Worm (Caenorhabditis elegans) whole organism, young adult: ENCODE results near the gene ptp-8.

Experiments
- B0336.3 ChIP-seq: fragments of 200-800 bp; sonication (Bioruptor generic); IDR thresholded peaks from 2 replicates; pipeline ENCODE4 v1.3.6; 2022; ENCODE audit warnings: missing genetic modification characterization, missing compliant biosample characterization
- F22D6.2 ChIP-seq: sonication (generic microtip); optimal IDR thresholded peaks from 2 replicates; lab custom pipeline; 2016; ENCODE audit warnings: mild to moderate bottlenecking, missing genetic modification characterization, missing compliant biosample characterization
- F33H1.4 ChIP-seq: fragments of 200-800 bp; sonication (Bioruptor generic); IDR thresholded peaks from 2 replicates; pipeline ENCODE4 v1.3.6; 2022; ENCODE audit warnings: missing genetic modification reagents, missing genetic modification characterization, missing compliant biosample characterization
- F39B2.1 ChIP-seq: fragments of 200-800 bp; sonication (Bioruptor generic); IDR thresholded peaks from 2 replicates; pipeline ENCODE4 v1.3.6; 2022; ENCODE audit warnings: missing genetic modification reagents, missing genetic modification characterization, missing compliant biosample characterization
- F49E8.2 ChIP-seq: sonication (generic microtip); optimal IDR thresholded peaks from 3 replicates; lab custom pipeline; 2017; ENCODE audit warnings: missing genetic modification characterization, mild to moderate bottlenecking, missing compliant biosample characterization, antibody characterized with exemption, moderate library complexity; ENCODE audit not compliant: insufficient read depth
- Y53F4B.3 ChIP-seq: fragments of 200-800 bp; sonication (Bioruptor generic); IDR thresholded peaks from 2 replicates; pipeline ENCODE4 v1.3.6; 2022; ENCODE audit warnings: missing genetic modification reagents, missing genetic modification characterization, missing compliant biosample characterization
- ama-1 ChIP-seq, 3 experiments: fragments of 150-350 bp in 1 of 3; sonication (generic microtip) in 2 of 3; optimal IDR thresholded peaks; 2 replicates each; lab custom pipeline; 2014 to 2018; ENCODE audit warnings: missing biosample characterization in 2 of 3, missing genetic modification characterization in 2 of 3, missing genetic modification reagents in 2 of 3
- attf-5 ChIP-seq: fragments of 200-800 bp; sonication (Bioruptor generic); optimal IDR thresholded peaks from 2 replicates; lab custom pipeline; 2018; ENCODE audit warnings: mild to moderate bottlenecking, missing genetic modification characterization, missing compliant biosample characterization
- cebp-1 ChIP-seq, 2 experiments: fragments of 200-800 bp in 1 of 2; sonication (Bioruptor generic) in 1 of 2; sonication (generic microtip) in 1 of 2; IDR thresholded peaks in 1 of 2; optimal IDR thresholded peaks in 1 of 2; 2 replicates each; pipeline versions ENCODE4 v1.3.6 to Lab custom; 2017 to 2022; ENCODE audit warnings: missing compliant biosample characterization in 2 of 2, missing genetic modification characterization in 2 of 2, mild to moderate bottlenecking in 1 of 2, missing genetic modification reagents in 1 of 2, moderate library complexity in 1 of 2
- cebp-2 ChIP-seq: fragments of 200-800 bp; sonication (Bioruptor generic); IDR thresholded peaks from 2 replicates; pipeline ENCODE4 v1.3.6; 2022; ENCODE audit warnings: missing genetic modification characterization, missing compliant biosample characterization
- ceh-91 ChIP-seq: fragments of 200-800 bp; sonication (Bioruptor generic); IDR thresholded peaks from 2 replicates; pipeline ENCODE4 v1.3.6; 2022; ENCODE audit warnings: missing genetic modification reagents, missing genetic modification characterization, missing compliant biosample characterization
- chd-7 ChIP-seq: sonication (generic microtip); optimal IDR thresholded peaks from 2 replicates; lab custom pipeline; 2016; ENCODE audit warnings: mild to moderate bottlenecking, missing genetic modification characterization, moderate library complexity, missing compliant biosample characterization
- dpff-1 ChIP-seq: sonication (generic microtip); optimal IDR thresholded peaks from 2 replicates; lab custom pipeline; 2017; ENCODE audit warnings: mild to moderate bottlenecking, missing genetic modification characterization, missing compliant biosample characterization
- egl-18 ChIP-seq: fragments of 200-800 bp; sonication (Bioruptor generic); IDR thresholded peaks from 2 replicates; pipeline ENCODE4 v1.3.6; 2022; ENCODE audit warnings: missing genetic modification reagents, missing genetic modification characterization, missing compliant biosample characterization
- ets-4 ChIP-seq: fragments of 200-800 bp; sonication (Bioruptor generic); optimal IDR thresholded peaks from 2 replicates; lab custom pipeline; 2018; ENCODE audit warnings: mild to moderate bottlenecking, missing genetic modification characterization, missing compliant biosample characterization
- fkh-3 ChIP-seq: sonication (generic microtip); optimal IDR thresholded peaks from 2 replicates; lab custom pipeline; 2016; ENCODE audit warnings: mild to moderate bottlenecking, missing genetic modification characterization, missing compliant biosample characterization
- hlh-26 ChIP-seq: fragments of 200-800 bp; sonication (Bioruptor generic); conservative IDR thresholded peaks from 2 replicates; pipeline ENCODE4 v1.3.6; 2022; ENCODE audit warnings: missing genetic modification reagents, missing genetic modification characterization, missing compliant biosample characterization
- hmg-1.2 ChIP-seq: fragments of 200-800 bp; sonication (Bioruptor generic); IDR thresholded peaks from 2 replicates; pipeline ENCODE4 v1.3.6; 2022; ENCODE audit warnings: missing genetic modification reagents, missing genetic modification characterization, missing compliant biosample characterization
- hmg-20 ChIP-seq: fragments of 200-800 bp; sonication (Bioruptor generic); IDR thresholded peaks from 2 replicates; pipeline ENCODE4 v1.3.6; 2022; ENCODE audit warnings: missing genetic modification reagents, missing genetic modification characterization, missing compliant biosample characterization
- let-607 ChIP-seq, 2 experiments: fragments of 200-800 bp in 1 of 2; sonication (Bioruptor generic) in 1 of 2; sonication (generic microtip) in 1 of 2; optimal IDR thresholded peaks; 2 replicates each; lab custom pipeline; 2016 to 2018; ENCODE audit warnings: mild to moderate bottlenecking in 2 of 2, missing compliant biosample characterization in 2 of 2, missing genetic modification characterization in 2 of 2, moderate library complexity in 2 of 2, missing genotype in 1 of 2
- lin-35 ChIP-seq, 3 experiments: fragments of 150-350 bp in 2 of 3; sonication (generic microtip) in 1 of 3; optimal IDR thresholded peaks; 2 replicates each; lab custom pipeline; 2014 to 2018; ENCODE audit warnings: missing biosample characterization in 3 of 3, missing genetic modification characterization in 3 of 3, missing genetic modification reagents in 3 of 3
- lir-1 ChIP-seq: fragments of 200-800 bp; sonication (Bioruptor generic); conservative IDR thresholded peaks from 2 replicates; pipeline ENCODE4 v1.3.6; 2022; ENCODE audit warnings: missing genetic modification reagents, missing genetic modification characterization, missing compliant biosample characterization
- madf-10 ChIP-seq: sonication (generic microtip); optimal IDR thresholded peaks from 2 replicates; lab custom pipeline; 2016; ENCODE audit warnings: mild to moderate bottlenecking, missing genetic modification characterization, missing compliant biosample characterization
- madf-3 ChIP-seq: fragments of 200-800 bp; sonication (Bioruptor generic); IDR thresholded peaks from 2 replicates; pipeline ENCODE4 v1.3.6; 2022; ENCODE audit warnings: missing genetic modification reagents, missing genetic modification characterization, missing compliant biosample characterization
- madf-6 ChIP-seq: fragments of 200-800 bp; sonication (Bioruptor generic); IDR thresholded peaks from 2 replicates; pipeline ENCODE4 v1.3.6; 2022; ENCODE audit warnings: missing genetic modification reagents, missing genetic modification characterization, missing compliant biosample characterization
- madf-8 ChIP-seq: fragments of 200-800 bp; sonication (Bioruptor generic); conservative IDR thresholded peaks from 2 replicates; pipeline ENCODE4 v1.3.6; 2022; ENCODE audit warnings: missing genetic modification reagents, missing genetic modification characterization, missing compliant biosample characterization
- nfya-1 ChIP-seq: sonication (generic microtip); optimal IDR thresholded peaks from 2 replicates; lab custom pipeline; 2017; ENCODE audit warnings: antibody characterized with exemption, missing compliant biosample characterization, missing genetic modification characterization, borderline replicate concordance; ENCODE audit not compliant: insufficient read depth
- nfyb-1 ChIP-seq: fragments of 200-800 bp; sonication (Bioruptor generic); IDR thresholded peaks from 2 replicates; pipeline ENCODE4 v1.3.6; 2022; ENCODE audit warnings: missing genetic modification reagents, missing genetic modification characterization, missing compliant biosample characterization
- nhr-120 ChIP-seq: fragments of 200-800 bp; sonication (Bioruptor generic); IDR thresholded peaks from 2 replicates; pipeline ENCODE4 v1.3.6; 2022; ENCODE audit warnings: missing genetic modification characterization, missing compliant biosample characterization
- nhr-27 ChIP-seq: fragments of 200-800 bp; sonication (Bioruptor generic); optimal IDR thresholded peaks from 2 replicates; lab custom pipeline; 2018; ENCODE audit warnings: mild to moderate bottlenecking, missing genetic modification characterization, moderate library complexity, missing compliant biosample characterization
- nhr-80 ChIP-seq: sonication (generic microtip); optimal IDR thresholded peaks from 2 replicates; lab custom pipeline; 2016; ENCODE audit warnings: missing genetic modification characterization, missing compliant biosample characterization
- pha-4 ChIP-seq: fragments of 150-350 bp; sonication (generic microtip); optimal IDR thresholded peaks from 2 replicates; lab custom pipeline; 2014; ENCODE audit warnings: missing biosample characterization, missing genetic modification reagents, missing genetic modification characterization
- rcor-1 ChIP-seq: fragments of 200-800 bp; sonication (Bioruptor generic); IDR thresholded peaks from 2 replicates; pipeline ENCODE4 v1.3.6; 2022; ENCODE audit warnings: missing genetic modification reagents, missing genetic modification characterization, missing compliant biosample characterization
- repo-1 ChIP-seq: sonication (generic microtip); optimal IDR thresholded peaks from 2 replicates; lab custom pipeline; 2017; ENCODE audit warnings: mild to moderate bottlenecking, missing genetic modification characterization, missing compliant biosample characterization
- rpc-1 ChIP-seq, 2 experiments: fragments of 150-350 bp in 1 of 2; sonication (generic microtip) in 1 of 2; optimal IDR thresholded peaks; 2 replicates each; lab custom pipeline; 2014 to 2018; ENCODE audit warnings: missing biosample characterization in 1 of 2, missing genetic modification characterization in 1 of 2, missing genetic modification reagents in 1 of 2, missing genotype in 1 of 2
- snpc-1.1 ChIP-seq: sonication (generic microtip); optimal IDR thresholded peaks from 2 replicates; lab custom pipeline; 2017; ENCODE audit warnings: missing genetic modification characterization, mild to moderate bottlenecking, missing compliant biosample characterization, antibody characterized with exemption, moderate library complexity, missing genotype, missing genetic modification reagents; ENCODE audit not compliant: insufficient read depth
- snpc-4 ChIP-seq, 5 experiments: fragments of 150-350 bp in 1 of 5; sonication (generic microtip) in 4 of 5; optimal IDR thresholded peaks; 2 replicates each; lab custom pipeline; 2014 to 2018; ENCODE audit warnings: missing genetic modification characterization in 5 of 5, missing biosample characterization in 3 of 5, antibody characterized with exemption in 2 of 5, mild to moderate bottlenecking in 2 of 5, missing compliant biosample characterization in 2 of 5, missing genotype in 2 of 5, moderate library complexity in 2 of 5, missing genetic modification reagents in 1 of 5
- somi-1 ChIP-seq: fragments of 200-800 bp; sonication (Bioruptor generic); optimal IDR thresholded peaks from 2 replicates; lab custom pipeline; 2018; ENCODE audit warnings: mild to moderate bottlenecking, missing genetic modification characterization, missing compliant biosample characterization
- tlf-1 ChIP-seq: fragments of 200-800 bp; sonication (Bioruptor generic); optimal IDR thresholded peaks from 2 replicates; lab custom pipeline; 2018; ENCODE audit warnings: mild to moderate bottlenecking, missing genetic modification characterization, missing compliant biosample characterization
- ztf-18 ChIP-seq: sonication (generic microtip); optimal IDR thresholded peaks from 2 replicates; lab custom pipeline; 2016; ENCODE audit warnings: missing genotype, mild to moderate bottlenecking, missing genetic modification characterization, missing compliant biosample characterization
- ztf-22 ChIP-seq: fragments of 200-800 bp; sonication (Bioruptor generic); optimal IDR thresholded peaks from 2 replicates; lab custom pipeline; 2018; ENCODE audit warnings: mild to moderate bottlenecking, missing genetic modification characterization, moderate library complexity, missing compliant biosample characterization
- ztf-28 ChIP-seq: fragments of 200-800 bp; sonication (Bioruptor generic); IDR thresholded peaks from 2 replicates; pipeline ENCODE4 v1.3.6; 2022; ENCODE audit warnings: missing genetic modification reagents, missing genetic modification characterization, missing compliant biosample characterization
- ztf-3 ChIP-seq: fragments of 200-800 bp; sonication (Bioruptor generic); optimal IDR thresholded peaks from 2 replicates; lab custom pipeline; 2018; ENCODE audit warnings: mild to moderate bottlenecking, missing genetic modification characterization, missing compliant biosample characterization
- ztf-6 ChIP-seq: fragments of 200-800 bp; sonication (Bioruptor generic); IDR thresholded peaks from 2 replicates; pipeline ENCODE4 v1.3.6; 2022; ENCODE audit warnings: missing genetic modification reagents, missing genetic modification characterization, missing compliant biosample characterization

The ptp-8 gene

ce11 chrIV:7344020-7344419 lies 37.8 kb upstream of the ptp-8 start (continued):
- no peak for TF ChIP-seq ztf-22
- TF ChIP-seq lin-35 (GFP tag; optimal IDR thresholded peaks at IDR 0.05; lab: Kevin White, UChicago) = no peak
- TF ChIP-seq nfyb-1 = peak; percentile 57; the same call in 1 of the 2 replicates
- TF ChIP-seq ztf-3 (GFP tag; lab: Kevin White, UChicago) = no peak
- no peak for TF ChIP-seq pha-4 (tag; lab: Kevin White, UChicago)
- peak; percentile 77; the same call in 1 of the 2 replicates for TF ChIP-seq ztf-28 (GFP tag; lab: Robert Waterston, UW)
- TF ChIP-seq madf-10 = no peak
- TF ChIP-seq hmg-20 (GFP tag; lab: Robert Waterston, UW) = no peak
- TF ChIP-seq F22D6.2 (tag; lab: Kevin White, UChicago) = no peak
- no peak for TF ChIP-seq nhr-27 (tag; lab: Kevin White, UChicago)
- peak; percentile 75 for TF ChIP-seq hmg-1.2 (GFP tag; lab: Robert Waterston, UW)
- peak; percentile 14 for TF ChIP-seq attf-5 (GFP tag; lab: Kevin White, UChicago)
- no peak for TF ChIP-seq hlh-26
- TF ChIP-seq ztf-18 (tag; lab: Kevin White, UChicago) = peak; percentile 32
- TF ChIP-seq B0336.3 (GFP tag; lab: Robert Waterston, UW) = no peak
- TF ChIP-seq ets-4 (GFP tag; lab: Kevin White, UChicago) = peak; percentile 2
- TF ChIP-seq dpff-1 (tag; lab: Kevin White, UChicago) = no peak
- TF ChIP-seq nhr-120 (GFP tag; lab: Robert Waterston, UW) = no peak
- no peak for TF ChIP-seq ama-1 (optimal IDR thresholded peaks at IDR 0.05; lab: Kevin White, UChicago)
- TF ChIP-seq ama-1 (GFP tag; optimal IDR thresholded peaks at IDR 0.05; lab: Kevin White, UChicago) = no peak
- TF ChIP-seq F33H1.4 (GFP tag; lab: Robert Waterston, UW) = no peak
- TF ChIP-seq let-607 (tag; optimal IDR thresholded peaks at IDR 0.05; lab: Kevin White, UChicago) = no peak
- TF ChIP-seq tlf-1 (GFP tag; lab: Kevin White, UChicago) = no peak
- TF ChIP-seq chd-7 (tag; lab: Kevin White, UChicago) = peak; percentile 27
- no peak for TF ChIP-seq nfya-1 (tag; lab: Kevin White, UChicago)
- 0 out of 2 replicates have a peak, but pooled peaks have one; percentile 9 for TF ChIP-seq Y53F4B.3 (GFP tag; lab: Robert Waterston, UW)
- TF ChIP-seq madf-6 (GFP tag; lab: Robert Waterston, UW) = peak; percentile 51
- TF ChIP-seq somi-1 (GFP tag; lab: Kevin White, UChicago) = no peak
- TF ChIP-seq lir-1 (GFP tag; lab: Robert Waterston, UW) = no peak
- no peak for TF ChIP-seq madf-8 (GFP tag; lab: Robert Waterston, UW)

- TF ChIP-seq repo-1 (tag; lab: Kevin White, UChicago) (no peak), chd-7 (tag; lab: Kevin White, UChicago) (no peak), madf-10 (no peak), madf-8 (GFP tag; lab: Robert Waterston, UW) (no peak), F49E8.2 (no peak), cebp-2 (GFP tag; lab: Robert Waterston, UW) (no peak), madf-3 (no peak), snpc-1.1 (tag; lab: Kevin White, UChicago) (no peak), fkh-3 (tag; lab: Kevin White, UChicago) (no peak), nhr-80 (no peak), F39B2.1 (GFP tag; lab: Robert Waterston, UW) (no peak), egl-18 (no peak), ceh-91 (no peak), cebp-1 (GFP tag; IDR thresholded peaks at IDR 0.05; lab: Robert Waterston, UW) (no peak), cebp-1 (tag; optimal IDR thresholded peaks at IDR 0.05; lab: Kevin White, UChicago) (no peak), ztf-6 (GFP tag; lab: Robert Waterston, UW) (no peak), rpc-1 (optimal IDR thresholded peaks at IDR 0.05; lab: Kevin White, UChicago) (no peak), rpc-1 (tag; optimal IDR thresholded peaks at IDR 0.05; lab: Kevin White, UChicago) (no peak), rcor-1 (no peak), snpc-4 (GFP tag; optimal IDR thresholded peaks at IDR 0.05; lab: Kevin White, UChicago) (no peak), snpc-4 (tag; optimal IDR thresholded peaks at IDR 0.05; lab: Kevin White, UChicago) (no peak)
These were observed 35.1 kb upstream of the ptp-8 start, which contains the start of gene daf-42 for ce11 chrIV:7346751-7347150. Gene daf-42 (minus strand): TSS chrIV:7346851.
